Fruit fly (Drosophila melanogaster): ENCODE measurements around the gene Faf2.

The Faf2 gene

dm6 chr2L:18689376-18689775 is 19.1 kb downstream of the Faf2 start, which contains the start of gene CG10336 (continued):
- TF ChIP-seq emc (GFP tag; optimal IDR thresholded peaks at IDR 0.05) (no peak), Ets97D (GFP tag; optimal IDR thresholded peaks at IDR 0.05) (peak; percentile 9), inv (GFP tag; IDR thresholded peaks at IDR 0.05; ENCODE audit: partially characterized antibody) (peak; percentile 61), crc (GFP tag; optimal IDR thresholded peaks at IDR 0.05) (no peak), CG10654 (GFP tag; optimal IDR thresholded peaks at IDR 0.05) (no peak), Doc3 (GFP tag; IDR thresholded peaks at IDR 0.05; ENCODE audit: partially characterized antibody) (peak; percentile 54), CG2120 (GFP tag; optimal IDR thresholded peaks at IDR 0.05) (peak; percentile 18), CG16813 (GFP tag; IDR thresholded peaks at IDR 0.05; ENCODE audit: partially characterized antibody) (peak; percentile 49), CG14710 (tag; optimal IDR thresholded peaks at IDR 0.05) (peak; percentile 21), pros (GFP tag; optimal IDR thresholded peaks at IDR 0.05) (no peak), Pdp1 (GFP tag; optimal IDR thresholded peaks at IDR 0.05) (peak in 1 of 2 experiments; percentile 100), Optix (GFP tag; IDR thresholded peaks at IDR 0.05) (no peak), CG12155 (GFP tag; optimal IDR thresholded peaks at IDR 0.05) (no peak), CG30403 (GFP tag; optimal IDR thresholded peaks at IDR 0.05) (no peak), sisA (GFP tag; IDR thresholded peaks at IDR 0.05) (no peak), chif (GFP tag; optimal IDR thresholded peaks at IDR 0.05) (no peak), bbx (GFP tag; IDR thresholded peaks at IDR 0.05; ENCODE audit: partially characterized antibody) (peak; percentile 42; the same call in 1 of the 2 replicates), CoRest (tag; optimal IDR thresholded peaks at IDR 0.05) (no peak), vvl (GFP tag; IDR thresholded peaks at IDR 0.05) (peak; percentile 48), D (optimal IDR thresholded peaks at IDR 0.05) (no peak), D (GFP tag; optimal IDR thresholded peaks at IDR 0.05) (no peak), sob (GFP tag; IDR thresholded peaks at IDR 0.05) (no peak), Aef1 (GFP tag; IDR thresholded peaks at IDR 0.05) (no peak), trh (GFP tag; optimal IDR thresholded peaks at IDR 0.05) (no peak), HmgZ (tag; optimal IDR thresholded peaks at IDR 0.05) (peak; percentile 6), CG8944 (GFP tag; optimal IDR thresholded peaks at IDR 0.05) (no peak), ERR (GFP tag; optimal IDR thresholded peaks at IDR 0.05) (no peak), Opbp (GFP tag; IDR thresholded peaks at IDR 0.05; ENCODE audit: partially characterized antibody) (peak; percentile 36; the same call in 1 of the 3 replicates), CG5245 (GFP tag; optimal IDR thresholded peaks at IDR 0.05) (no peak), psq (GFP tag; optimal IDR thresholded peaks at IDR 0.05) (no peak), PHDP (tag; optimal IDR thresholded peaks at IDR 0.05) (no peak), CG12071 (GFP tag; optimal IDR thresholded peaks at IDR 0.05) (no peak), Lim3 (GFP tag; IDR thresholded peaks at IDR 0.05) (no peak), odd (GFP tag; optimal IDR thresholded peaks at IDR 0.05) (no peak), az2 (GFP tag; optimal IDR thresholded peaks at IDR 0.05) (no peak), CG2116 (GFP tag; optimal IDR thresholded peaks at IDR 0.05) (peak; percentile 60), CG8478 (optimal IDR thresholded peaks at IDR 0.05) (no peak), CG3726 (GFP tag; IDR thresholded peaks at IDR 0.05) (no peak), CG15011 (GFP tag; optimal IDR thresholded peaks at IDR 0.05) (no peak), E2f2 (GFP tag; IDR thresholded peaks at IDR 0.05) (peak; percentile 91), Bteb2 (GFP tag; optimal IDR thresholded peaks at IDR 0.05) (no peak), CG5953 (GFP tag; IDR thresholded peaks at IDR 0.05) (no peak), Fer1 (GFP tag; optimal IDR thresholded peaks at IDR 0.05) (no peak), CG17361 (GFP tag; IDR thresholded peaks at IDR 0.05) (no peak), sim (GFP tag; IDR thresholded peaks at IDR 0.05) (no peak), so (GFP tag; IDR thresholded peaks at IDR 0.05) (no peak), CG10959 (GFP tag; IDR thresholded peaks at IDR 0.05) (no peak), Atf-2 (GFP tag; optimal IDR thresholded peaks at IDR 0.05) (no peak), sqz (GFP tag; optimal IDR thresholded peaks at IDR 0.05) (peak; percentile 33), CG33213 (GFP tag; optimal IDR thresholded peaks at IDR 0.05) (no peak), MBD-R2 (GFP tag; IDR thresholded peaks at IDR 0.05) (peak; percentile 74), peb (GFP tag; IDR thresholded peaks at IDR 0.05) (no peak), CG12236 (GFP tag; optimal IDR thresholded peaks at IDR 0.05) (no peak)
